Fruit fly (Drosophila melanogaster) whole organism, embryonic: ENCODE data around the gene Gpdh1.

Source experiments
- Antp ChIP-seq: fragments of 200-800 bp; sonication (Bioruptor generic); optimal IDR thresholded peaks from 3 replicates; lab custom pipeline; 2016; ENCODE audit warnings: missing biosample characterization, missing genetic modification characterization
- Bgb ChIP-seq: fragments of 200-800 bp; sonication (Bioruptor generic); IDR thresholded peaks from 2 replicates; pipeline ENCODE4 v1.3.6; 2022; ENCODE audit warnings: missing biosample characterization, missing genetic modification characterization; ENCODE audit not compliant: partially characterized antibody
- CG10321 ChIP-seq: fragments of 200-800 bp; sonication (Bioruptor generic); IDR thresholded peaks from 2 replicates; pipeline ENCODE4 v1.3.6; 2022; ENCODE audit warnings: missing biosample characterization, missing genetic modification characterization
- CG11398 ChIP-seq: fragments of 200-800 bp; sonication (Bioruptor generic); optimal IDR thresholded peaks from 2 replicates; lab custom pipeline; 2016; ENCODE audit warnings: missing biosample characterization, missing genetic modification characterization
- CG12071 ChIP-seq: fragments of 200-800 bp; sonication (Bioruptor generic); optimal IDR thresholded peaks from 3 replicates; lab custom pipeline; 2018; ENCODE audit warnings: missing biosample characterization, mild to moderate bottlenecking, missing genetic modification characterization
- CG12236 ChIP-seq: fragments of 200-800 bp; sonication (Bioruptor generic); optimal IDR thresholded peaks from 2 replicates; lab custom pipeline; 2016; ENCODE audit warnings: missing biosample characterization, missing genetic modification characterization
- CG12299 ChIP-seq: fragments of 200-800 bp; sonication (Bioruptor generic); optimal IDR thresholded peaks from 2 replicates; lab custom pipeline; 2018; ENCODE audit warnings: missing biosample characterization, mild to moderate bottlenecking, missing genetic modification characterization
- CG12659 ChIP-seq: fragments of 200-800 bp; sonication (Bioruptor generic); optimal IDR thresholded peaks from 3 replicates; lab custom pipeline; 2017; ENCODE audit warnings: mild to moderate bottlenecking, missing biosample characterization, missing genetic modification reagents, missing genetic modification characterization
- CG12744 ChIP-seq: fragments of 200-800 bp; sonication (Bioruptor generic); optimal IDR thresholded peaks from 2 replicates; lab custom pipeline; 2016; ENCODE audit warnings: missing biosample characterization, missing genetic modification characterization
- CG17328 ChIP-seq: fragments of 200-800 bp; sonication (Bioruptor generic); IDR thresholded peaks from 2 replicates; pipeline ENCODE4 v1.3.6; 2022; ENCODE audit warnings: missing biosample characterization, missing genetic modification characterization
- CG17385 ChIP-seq: fragments of 200-800 bp; sonication (Bioruptor generic); optimal IDR thresholded peaks from 3 replicates; lab custom pipeline; 2018; ENCODE audit warnings: missing biosample characterization, mild to moderate bottlenecking, missing genetic modification characterization
- CG18262 ChIP-seq: fragments of 200-800 bp; optimal IDR thresholded peaks from 3 replicates; lab custom pipeline; 2019; ENCODE audit warnings: missing biosample characterization, mild to moderate bottlenecking, missing genetic modification characterization, moderate library complexity
- CG2129 ChIP-seq: fragments of 200-800 bp; sonication (Bioruptor generic); IDR thresholded peaks from 2 replicates; pipeline ENCODE4 v1.3.6; 2022; ENCODE audit warnings: missing biosample characterization, missing genetic modification characterization; ENCODE audit not compliant: partially characterized antibody
- CG30020 ChIP-seq: fragments of 200-800 bp; optimal IDR thresholded peaks from 2 replicates; lab custom pipeline; 2019; ENCODE audit warnings: missing biosample characterization, mild to moderate bottlenecking, missing genetic modification characterization, moderate library complexity
- CG31388 ChIP-seq: fragments of 200-800 bp; sonication (Bioruptor generic); optimal IDR thresholded peaks from 2 replicates; lab custom pipeline; 2016; ENCODE audit warnings: missing biosample characterization, missing genetic modification characterization
- CG4404 ChIP-seq: fragments of 200-800 bp; sonication (Bioruptor generic); IDR thresholded peaks from 2 replicates; pipeline ENCODE4 v1.3.6; 2022; ENCODE audit warnings: missing biosample characterization, missing genetic modification characterization
- CG4424 ChIP-seq: fragments of 200-800 bp; sonication (Bioruptor generic); optimal IDR thresholded peaks from 3 replicates; lab custom pipeline; 2016; ENCODE audit warnings: missing biosample characterization, missing genetic modification characterization
- CG4707 ChIP-seq: fragments of 200-800 bp; sonication (Bioruptor generic); optimal IDR thresholded peaks from 2 replicates; lab custom pipeline; 2018; ENCODE audit warnings: missing biosample characterization, mild to moderate bottlenecking, missing genetic modification characterization, moderate library complexity
- CG4854 ChIP-seq: fragments of 200-800 bp; sonication (Bioruptor generic); optimal IDR thresholded peaks from 2 replicates; lab custom pipeline; 2016; ENCODE audit warnings: missing biosample characterization, missing genetic modification characterization, inconsistent platforms
- CG6813 ChIP-seq: fragments of 200-800 bp; sonication (Bioruptor generic); optimal IDR thresholded peaks from 2 replicates; lab custom pipeline; 2017; ENCODE audit warnings: missing biosample characterization, missing genetic modification characterization, mild to moderate bottlenecking, moderate library complexity, missing genetic modification reagents
- CG6854 ChIP-seq: fragments of 200-800 bp; sonication (Bioruptor generic); optimal IDR thresholded peaks from 3 replicates; lab custom pipeline; 2017; ENCODE audit warnings: missing biosample characterization, mild to moderate bottlenecking, missing genetic modification characterization
- CG9932 ChIP-seq: fragments of 200-800 bp; sonication (Bioruptor generic); IDR thresholded peaks from 2 replicates; pipeline ENCODE4 v1.3.6; 2022; ENCODE audit warnings: missing biosample characterization, missing genetic modification characterization
- Fer3 ChIP-seq: fragments of 200-800 bp; sonication (Bioruptor generic); optimal IDR thresholded peaks from 2 replicates; lab custom pipeline; 2018; ENCODE audit warnings: missing biosample characterization, mild to moderate bottlenecking, missing genetic modification characterization, moderate library complexity
- Gsc ChIP-seq: fragments of 200-800 bp; sonication (Bioruptor generic); IDR thresholded peaks from 2 replicates; pipeline ENCODE4 v1.3.6; 2022; ENCODE audit warnings: missing biosample characterization, missing genetic modification characterization
- Hr3 ChIP-seq: fragments of 200-800 bp; sonication (Bioruptor generic); optimal IDR thresholded peaks from 3 replicates; lab custom pipeline; 2016; ENCODE audit warnings: missing biosample characterization, missing genetic modification characterization
- Jarid2 ChIP-seq: fragments of 200-800 bp; sonication (Bioruptor generic); optimal IDR thresholded peaks from 3 replicates; lab custom pipeline; 2017; ENCODE audit warnings: mild to moderate bottlenecking, missing biosample characterization, missing genetic modification reagents, missing genetic modification characterization
- Lpt ChIP-seq: fragments of >200 bp; optimal IDR thresholded peaks from 2 replicates; lab custom pipeline; 2018; ENCODE audit warnings: missing biosample characterization, missing genetic modification characterization
- Mrtf ChIP-seq: fragments of 200-800 bp; sonication (Bioruptor generic); IDR thresholded peaks from 3 replicates; pipeline ENCODE4 v1.3.6; 2022; ENCODE audit warnings: missing biosample characterization, missing genetic modification characterization
- NC2α ChIP-seq: fragments of 200-800 bp; sonication (Bioruptor generic); optimal IDR thresholded peaks from 2 replicates; lab custom pipeline; 2016; ENCODE audit warnings: missing biosample characterization, missing genetic modification characterization
- Nf-YC ChIP-seq: fragments of 200-800 bp; optimal IDR thresholded peaks from 3 replicates; lab custom pipeline; 2019; ENCODE audit warnings: missing biosample characterization, mild to moderate bottlenecking, missing genetic modification characterization, moderate library complexity
- Opbp ChIP-seq: fragments of 200-800 bp; sonication (Bioruptor generic); IDR thresholded peaks from 3 replicates; pipeline ENCODE4 v1.3.6; 2022; ENCODE audit warnings: missing biosample characterization, missing genetic modification characterization; ENCODE audit not compliant: partially characterized antibody
- Pdp1 ChIP-seq, 2 experiments: fragments of 200-800 bp; sonication (Bioruptor generic); optimal IDR thresholded peaks; 3 replicates each; lab custom pipeline; 2016; ENCODE audit warnings: missing biosample characterization in 2 of 2, missing genetic modification characterization in 2 of 2, mild to moderate bottlenecking in 1 of 2, moderate library complexity in 1 of 2
- Stat92E ChIP-seq, 3 experiments: fragments of >200 bp in 2 of 3; fragments of 200-800 bp in 1 of 3; sonication (Bioruptor generic) in 1 of 3; optimal IDR thresholded peaks; 2 replicates each; lab custom pipeline; 2017 to 2019; ENCODE audit warnings: missing biosample characterization in 3 of 3, missing genetic modification characterization in 3 of 3, mild to moderate bottlenecking in 1 of 3, moderate library complexity in 1 of 3
- TFAM ChIP-seq: fragments of 200-800 bp; sonication (Bioruptor generic); optimal IDR thresholded peaks from 2 replicates; lab custom pipeline; 2017; ENCODE audit warnings: missing biosample characterization, missing genetic modification characterization, inconsistent platforms
- Vsx1 ChIP-seq: fragments of 200-800 bp; sonication (Bioruptor generic); optimal IDR thresholded peaks from 2 replicates; lab custom pipeline; 2017; ENCODE audit warnings: missing biosample characterization, mild to moderate bottlenecking, missing genetic modification characterization, missing genetic modification reagents
- cas ChIP-seq: fragments of 200-800 bp; sonication (Bioruptor generic); IDR thresholded peaks from 2 replicates; pipeline ENCODE4 v1.3.6; 2022; ENCODE audit warnings: missing biosample characterization, missing genetic modification characterization
- dimm ChIP-seq: fragments of 200-800 bp; sonication (Bioruptor generic); IDR thresholded peaks from 2 replicates; pipeline ENCODE4 v1.3.6; 2022; ENCODE audit warnings: missing biosample characterization, missing genetic modification characterization
- exex ChIP-seq: fragments of 200-800 bp; sonication (Bioruptor generic); optimal IDR thresholded peaks from 4 replicates; lab custom pipeline; 2018; ENCODE audit warnings: missing biosample characterization, mild to moderate bottlenecking, missing genetic modification characterization, moderate library complexity
- eyg ChIP-seq: fragments of 200-800 bp; sonication (Bioruptor generic); optimal IDR thresholded peaks from 3 replicates; lab custom pipeline; 2016; ENCODE audit warnings: missing biosample characterization, missing genetic modification characterization
- insv ChIP-seq, 2 experiments: fragments of 200-800 bp; sonication (Bioruptor generic); optimal IDR thresholded peaks; 3 replicates each; lab custom pipeline; 2016 to 2018; ENCODE audit warnings: missing biosample characterization in 2 of 2, missing genetic modification characterization in 2 of 2
- kay ChIP-seq: fragments of 200-800 bp; sonication (Bioruptor generic); optimal IDR thresholded peaks from 2 replicates; lab custom pipeline; 2016; ENCODE audit warnings: missing biosample characterization, missing genetic modification characterization
- kni ChIP-seq: fragments of 200-800 bp; sonication (Bioruptor generic); optimal IDR thresholded peaks from 3 replicates; lab custom pipeline; 2017; ENCODE audit warnings: mild to moderate bottlenecking, missing biosample characterization, missing genetic modification reagents, missing genetic modification characterization
- lmd ChIP-seq: fragments of 200-800 bp; sonication (Bioruptor generic); IDR thresholded peaks from 2 replicates; pipeline ENCODE4 v1.3.6; 2022; ENCODE audit warnings: missing biosample characterization, missing genetic modification characterization
- nmo ChIP-seq: fragments of 200-800 bp; sonication (Bioruptor generic); optimal IDR thresholded peaks from 2 replicates; lab custom pipeline; 2018; ENCODE audit warnings: missing biosample characterization, mild to moderate bottlenecking, missing genetic modification characterization, moderate library complexity
- org-1 ChIP-seq: fragments of 200-800 bp; sonication (Bioruptor generic); optimal IDR thresholded peaks from 2 replicates; lab custom pipeline; 2017; ENCODE audit warnings: missing biosample characterization, missing genetic modification characterization
- sd ChIP-seq: fragments of 200-800 bp; sonication (Bioruptor generic); optimal IDR thresholded peaks from 3 replicates; lab custom pipeline; 2018; ENCODE audit warnings: missing biosample characterization, mild to moderate bottlenecking, missing genetic modification characterization, moderate library complexity
- sim ChIP-seq: fragments of 200-800 bp; sonication (Bioruptor generic); IDR thresholded peaks from 2 replicates; pipeline ENCODE4 v1.3.6; 2022; ENCODE audit warnings: missing biosample characterization, missing genetic modification characterization
- trh ChIP-seq: fragments of 200-800 bp; sonication (Bioruptor generic); optimal IDR thresholded peaks from 2 replicates; lab custom pipeline; 2016; ENCODE audit warnings: missing biosample characterization, missing genetic modification characterization
- wek ChIP-seq: fragments of 200-800 bp; sonication (Bioruptor generic); optimal IDR thresholded peaks from 3 replicates; lab custom pipeline; 2018; ENCODE audit warnings: missing biosample characterization, mild to moderate bottlenecking, missing genetic modification characterization, moderate library complexity

The Gpdh1 gene

dm6 chr2L:5979957-5980861 lies 36.8 kb downstream of the Gpdh1 start (continued):
- TF ChIP-seq trh (no peak), CG4424 (GFP tag; lab: Kevin White, UChicago) (no peak), kay (GFP tag; lab: Kevin White, UChicago) (peak; percentile 98), CG31388 (GFP tag; lab: Kevin White, UChicago) (no peak), sd (tag; lab: Kevin White, UChicago) (peak; percentile 41), insv (GFP tag; optimal IDR thresholded peaks at IDR 0.05; lab: Kevin White, UChicago) (peak in 1 of 2 experiments; percentile 37), CG30020 (tag; lab: Kevin White, UChicago) (no peak), Nf-YC (tag; lab: Kevin White, UChicago) (no peak), eyg (GFP tag; lab: Kevin White, UChicago) (no peak), CG4854 (GFP tag; lab: Kevin White, UChicago) (no peak), CG6854 (GFP tag; lab: Kevin White, UChicago) (peak; percentile 65), kni (GFP tag; lab: Kevin White, UChicago) (peak; percentile 61), CG12659 (no peak), NC2α (no peak), exex (tag; lab: Kevin White, UChicago) (no peak), Mrtf (GFP tag; lab: Robert Waterston, UW) (no peak), CG12236 (GFP tag; lab: Kevin White, UChicago) (no peak), CG6813 (GFP tag; lab: Kevin White, UChicago) (peak; percentile 64), CG2129 (GFP tag; lab: Robert Waterston, UW) (no peak), Lpt (no peak), Gsc (GFP tag; lab: Robert Waterston, UW) (no peak), CG17385 (GFP tag; lab: Kevin White, UChicago) (peak; percentile 58), Jarid2 (GFP tag; lab: Kevin White, UChicago) (peak; percentile 82), Bgb (GFP tag; lab: Robert Waterston, UW) (no peak), CG12299 (tag; lab: Kevin White, UChicago) (peak; percentile 64), CG4707 (GFP tag; lab: Kevin White, UChicago) (peak; percentile 11), lmd (GFP tag; lab: Robert Waterston, UW) (no peak), Pdp1 (GFP tag; optimal IDR thresholded peaks at IDR 0.05; lab: Kevin White, UChicago) (peak in 1 of 2 experiments; percentile 19), Fer3 (tag; lab: Kevin White, UChicago) (no peak), TFAM (GFP tag; lab: Kevin White, UChicago) (no peak), CG18262 (no peak), Vsx1 (no peak), CG17328 (no peak), nmo (GFP tag; lab: Kevin White, UChicago) (no peak), Stat92E (GFP tag; optimal IDR thresholded peaks at IDR 0.05; lab: Kevin White, UChicago) (peak in 1 of 3 experiments; percentile 79), sim (GFP tag; lab: Robert Waterston, UW) (no peak), cas (no peak), CG9932 (GFP tag; lab: Robert Waterston, UW) (no peak), CG10321 (no peak), Opbp (no peak), wek (GFP tag; lab: Kevin White, UChicago) (peak; percentile 57), Antp (GFP tag; lab: Kevin White, UChicago) (no peak), CG11398 (GFP tag; lab: Kevin White, UChicago) (peak; percentile 53), org-1 (GFP tag; lab: Kevin White, UChicago) (no peak), CG12071 (GFP tag; lab: Kevin White, UChicago) (peak; percentile 68), dimm (no peak), Hr3 (GFP tag; lab: Kevin White, UChicago) (no peak), CG12744 (no peak), CG4404 (GFP tag; lab: Robert Waterston, UW) (no peak)
